Fruit fly (Drosophila melanogaster): ENCODE results near the gene CG14720.

DNA sequence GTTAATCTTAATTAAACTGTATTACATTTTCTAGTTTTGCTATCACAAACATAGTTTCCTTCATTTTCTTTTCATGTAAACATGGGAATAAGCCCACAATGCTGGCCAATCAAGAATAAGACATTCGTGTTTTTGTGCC, 38.7 kb downstream of the CG14720 start, which contains the start of gene CG43062:
- TF ChIP-seq svp (GFP tag) (no peak), CG10631 (GFP tag; optimal IDR thresholded peaks at IDR 0.05) (no peak), ss (GFP tag; optimal IDR thresholded peaks at IDR 0.05) (no peak), Sox14 (GFP tag; optimal IDR thresholded peaks at IDR 0.05) (no peak), CG9139 (GFP tag; optimal IDR thresholded peaks at IDR 0.05) (no peak), vri (GFP tag; optimal IDR thresholded peaks at IDR 0.05) (no peak), dsx (GFP tag; optimal IDR thresholded peaks at IDR 0.05; ENCODE audit: poor library complexity, severe bottlenecking) (no peak)
